Fruit fly (Drosophila melanogaster): ENCODE results near the gene CG7120.

- no peak for TF ChIP-seq CG8478 (optimal IDR thresholded peaks at IDR 0.05)
- TF ChIP-seq CTCF (optimal IDR thresholded peaks at IDR 0.05) = no peak
Observed at dm6 chr3L:8383968-8384367, 11.8 kb upstream of the CG7120 start.

Measured in S2 (cell line).